Worm (Caenorhabditis elegans): Measurements from ENCODE around the gene mrpl-36.

mrpl-36 gene

DNA sequence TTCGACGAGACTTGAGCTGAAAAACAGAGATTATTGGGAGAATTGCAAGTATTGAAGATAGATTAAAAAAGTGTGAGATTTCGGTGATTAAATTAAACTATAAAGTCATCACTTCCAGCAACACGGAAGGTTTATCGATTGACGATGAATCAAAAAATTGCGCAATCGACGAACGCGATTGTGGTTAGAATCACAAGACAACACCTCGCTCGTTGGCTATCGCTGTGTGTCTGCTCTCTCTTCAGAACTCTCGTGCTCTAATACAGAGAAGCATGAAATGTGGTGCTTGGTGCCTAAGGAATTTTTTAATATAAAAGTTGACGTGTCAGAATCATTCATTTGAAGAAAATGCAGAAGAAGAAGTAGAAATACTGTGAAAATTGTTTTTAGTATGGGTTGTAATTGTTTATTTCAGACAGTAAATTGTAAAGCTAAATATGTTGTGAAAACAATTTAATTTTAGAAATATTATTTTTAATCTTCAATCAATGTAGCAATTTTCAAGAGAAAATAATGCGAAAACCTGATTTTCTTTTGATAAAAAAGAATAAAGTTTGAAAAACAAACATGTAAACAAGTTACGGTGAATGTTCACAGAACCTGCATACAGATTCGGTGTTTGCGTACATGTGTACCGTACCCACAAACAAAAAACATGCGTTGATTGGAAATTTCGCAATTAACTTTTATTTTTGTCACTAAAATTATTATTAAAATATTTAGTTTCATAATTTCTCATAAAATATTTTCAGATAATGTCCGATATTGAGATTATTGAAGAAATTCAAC, 20.6 kb downstream of the mrpl-36 start, which contains the start of the genes ZK632.10 and ZK632.11:
Gene ZK632.10 (minus strand): TSS at position 560 of the 789 bp plus-strand sequence.
Gene ZK632.11 (plus strand): TSS at position 753 of the 789 bp plus-strand sequence.
- TF ChIP-seq lin-35 (GFP tag; optimal IDR thresholded peaks at IDR 0.05) (peak; percentile 61 to 70), ceh-82 (tag; optimal IDR thresholded peaks at IDR 0.05) (peak in 1 of 3 experiments; percentile 51), rnt-1 (tag; optimal IDR thresholded peaks at IDR 0.05) (peak; percentile 55), dpl-1 (GFP tag; optimal IDR thresholded peaks at IDR 0.05) (peak; percentile 26 to 76 (median 44)), mdl-1 (tag; optimal IDR thresholded peaks at IDR 0.05) (peak in 1 of 2 experiments; percentile 47), fos-1 (tag; optimal IDR thresholded peaks at IDR 0.05) (no peak), blmp-1 (tag; optimal IDR thresholded peaks at IDR 0.05) (peak; percentile 70), lin-15B (tag; optimal IDR thresholded peaks at IDR 0.05) (peak; percentile 15), nhr-19 (GFP tag; conservative IDR thresholded peaks at IDR 0.05) (peak; percentile 23; the same call in 1 of the 2 replicates), lin-13 (GFP tag; optimal IDR thresholded peaks at IDR 0.05) (peak; percentile 47), lin-14 (GFP tag; optimal IDR thresholded peaks at IDR 0.05) (peak; percentile 46), C04F5.9 (tag; optimal IDR thresholded peaks at IDR 0.05) (peak; percentile 3), fkh-10 (GFP tag; optimal IDR thresholded peaks at IDR 0.05) (no peak), lir-3 (tag; optimal IDR thresholded peaks at IDR 0.05; ENCODE audit: poor library complexity) (no peak), ceh-88 (GFP tag; IDR thresholded peaks at IDR 0.05) (no peak), unc-130 (tag; optimal IDR thresholded peaks at IDR 0.05) (peak; percentile 42), pax-3 (tag; optimal IDR thresholded peaks at IDR 0.05) (no peak), fkh-4 (tag; optimal IDR thresholded peaks at IDR 0.05; ENCODE audit: borderline replicate concordance) (no peak), egl-13 (tag; optimal IDR thresholded peaks at IDR 0.05) (no peak), mep-1 (tag; optimal IDR thresholded peaks at IDR 0.05) (peak; percentile 81), snu-23 (GFP tag; optimal IDR thresholded peaks at IDR 0.05) (peak; percentile 46), fkh-8 (tag; optimal IDR thresholded peaks at IDR 0.05) (peak; percentile 15), swsn-7 (tag; optimal IDR thresholded peaks at IDR 0.05) (peak; percentile 28), isw-1 (GFP tag; IDR thresholded peaks at IDR 0.05) (peak; percentile 16; the same call in 1 of the 2 replicates), skn-1 (tag; optimal IDR thresholded peaks at IDR 0.05) (peak; percentile 81), tbx-2 (tag; optimal IDR thresholded peaks at IDR 0.05) (peak; percentile 10), nhr-47 (tag; optimal IDR thresholded peaks at IDR 0.05) (peak; percentile 46), lsy-2 (tag; optimal IDR thresholded peaks at IDR 0.05) (peak; percentile 97 to 99), ama-1 (optimal IDR thresholded peaks at IDR 0.05) (no peak), efl-1 (optimal IDR thresholded peaks at IDR 0.05) (peak; percentile 47 to 48), efl-1 (GFP tag; optimal IDR thresholded peaks at IDR 0.05 in 1 of 2) (peak in 1 of 2 experiments; percentile 59), jun-1 (tag; optimal IDR thresholded peaks at IDR 0.05) (no peak), nhr-77 (tag; optimal IDR thresholded peaks at IDR 0.05) (peak; percentile 2), F16B12.6 (tag; optimal IDR thresholded peaks at IDR 0.05) (peak; percentile 87), elt-3 (tag; optimal IDR thresholded peaks at IDR 0.05) (peak in 1 of 6 experiments; percentile 29), nhr-84 (tag; optimal IDR thresholded peaks at IDR 0.05) (no peak), alr-1 (tag; optimal IDR thresholded peaks at IDR 0.05; ENCODE audit: borderline replicate concordance) (no peak), nhr-85 (tag) (peak; percentile 53), C16A3.4 (tag; optimal IDR thresholded peaks at IDR 0.05) (peak; percentile 55), nhr-71 (tag; optimal IDR thresholded peaks at IDR 0.05) (peak; percentile 47)

DNA sequence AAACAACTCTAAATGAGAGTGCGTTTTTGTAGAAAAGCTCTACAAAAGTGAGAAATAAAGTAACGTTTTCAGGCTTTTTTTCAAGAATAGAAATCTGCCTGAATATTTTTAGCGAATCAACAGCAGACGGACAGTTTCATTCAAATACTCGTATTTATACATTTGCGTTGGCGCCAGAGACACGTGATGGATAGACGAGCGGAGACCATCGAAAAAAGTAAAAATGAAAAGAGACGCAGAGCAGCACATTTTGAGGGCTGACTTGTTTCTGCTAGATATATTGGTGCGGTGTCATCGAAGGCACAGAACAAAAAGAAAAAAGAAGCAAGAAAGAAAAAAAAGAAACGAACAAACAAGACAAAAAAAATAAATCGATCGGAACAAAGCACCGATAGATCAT, 21.9 kb downstream of the mrpl-36 start:
- TF ChIP-seq tbx-2 (tag; optimal IDR thresholded peaks at IDR 0.05) (peak; percentile 56), F16B12.6 (tag; optimal IDR thresholded peaks at IDR 0.05) (peak; percentile 60), zip-4 (GFP tag; optimal IDR thresholded peaks at IDR 0.05) (no peak), dpl-1 (GFP tag; optimal IDR thresholded peaks at IDR 0.05) (peak; percentile 9 to 40 (median 26)), nhr-19 (GFP tag; conservative IDR thresholded peaks at IDR 0.05) (peak; percentile 48), hlh-4 (tag; optimal IDR thresholded peaks at IDR 0.05) (no peak), vab-15 (tag; optimal IDR thresholded peaks at IDR 0.05) (no peak), ceh-82 (tag; optimal IDR thresholded peaks at IDR 0.05) (peak in 1 of 3 experiments; percentile 25), ceh-90 (tag; optimal IDR thresholded peaks at IDR 0.05) (no peak), ama-1 (optimal IDR thresholded peaks at IDR 0.05) (peak; percentile 89), fkh-4 (tag; optimal IDR thresholded peaks at IDR 0.05; ENCODE audit: borderline replicate concordance) (no peak), nhr-71 (tag; optimal IDR thresholded peaks at IDR 0.05) (peak; percentile 84), ets-5 (GFP tag; IDR thresholded peaks at IDR 0.05) (no peak), nhr-20 (tag; optimal IDR thresholded peaks at IDR 0.05) (peak; percentile 71), ceh-63 (GFP tag; optimal IDR thresholded peaks at IDR 0.05) (no peak), lin-15B (tag; optimal IDR thresholded peaks at IDR 0.05) (no peak), pag-3 (tag; optimal IDR thresholded peaks at IDR 0.05; ENCODE audit: borderline replicate concordance, insufficient read depth) (no peak), egl-27 (tag; optimal IDR thresholded peaks at IDR 0.05) (no peak), unc-30 (tag; optimal IDR thresholded peaks at IDR 0.05) (no peak)
